Worm (Caenorhabditis elegans) whole organism, L4/young adult: Measurements from ENCODE around the gene die-1.

ENCODE experiments used
- dao-5 ChIP-seq: sonication (generic microtip); optimal IDR thresholded peaks from 2 replicates; lab custom pipeline; 2016; ENCODE audit warnings: missing genotype, missing genetic modification characterization, moderate library complexity, missing compliant biosample characterization
- him-1 ChIP-seq: sonication (generic microtip); optimal IDR thresholded peaks from 2 replicates; lab custom pipeline; 2016; ENCODE audit warnings: missing genotype, missing genetic modification reagents, missing genetic modification characterization, missing compliant biosample characterization

DNA sequence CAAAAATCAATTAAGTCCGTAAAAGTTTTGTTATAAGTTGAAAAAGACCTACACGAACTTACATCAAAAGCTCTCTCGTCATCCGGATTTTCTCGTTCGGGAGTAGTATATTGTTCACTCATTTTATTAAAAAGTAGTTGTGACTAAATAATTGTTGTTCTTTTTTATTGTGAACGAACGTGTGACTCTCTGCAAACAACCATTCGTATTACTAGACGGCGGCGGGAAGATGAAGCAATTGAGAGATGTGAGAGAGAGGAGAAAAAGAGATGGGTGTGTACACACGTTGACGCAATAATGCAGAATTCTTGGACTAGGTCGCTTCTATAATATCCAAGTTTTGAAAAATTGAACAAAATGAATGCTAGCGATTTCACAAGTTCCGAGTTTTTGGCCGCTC lies 22.8 kb downstream of the die-1 start, which contains the start of the genes F52H3.11 and bath-38:
- no peak for TF ChIP-seq him-1 (tag; lab: Kevin White, UChicago)
- TF ChIP-seq dao-5 = no peak
